Fruit fly (Drosophila melanogaster) whole organism, embryonic: ENCODE measurements around the gene sti.
A peak's percentile ranks its signal among the peaks of the same experiment; 100 is the strongest.

Experiments
- Asciz ChIP-seq: fragments of 200-800 bp; sonication (Bioruptor generic); optimal IDR thresholded peaks from 2 replicates; lab custom pipeline; 2017; ENCODE audit warnings: missing biosample characterization, mild to moderate bottlenecking, missing genetic modification characterization, missing genetic modification reagents
- Bgb ChIP-seq: fragments of 200-800 bp; sonication (Bioruptor generic); IDR thresholded peaks from 2 replicates; pipeline ENCODE4 v1.3.6; 2022; ENCODE audit warnings: missing biosample characterization, missing genetic modification characterization; ENCODE audit not compliant: partially characterized antibody
- CG10654 ChIP-seq: fragments of 200-800 bp; sonication (Bioruptor generic); optimal IDR thresholded peaks from 2 replicates; lab custom pipeline; 2016; ENCODE audit warnings: missing biosample characterization, missing genetic modification characterization
- CG12155 ChIP-seq: fragments of 200-800 bp; sonication (Bioruptor generic); optimal IDR thresholded peaks from 3 replicates; lab custom pipeline; 2016; ENCODE audit warnings: missing biosample characterization, missing genetic modification characterization
- CG13296 ChIP-seq: fragments of 200-800 bp; sonication (Bioruptor generic); optimal IDR thresholded peaks from 3 replicates; lab custom pipeline; 2018; ENCODE audit warnings: missing biosample characterization, mild to moderate bottlenecking, missing genetic modification characterization
- CG13424 ChIP-seq: fragments of 200-800 bp; sonication (Bioruptor generic); optimal IDR thresholded peaks from 2 replicates; lab custom pipeline; 2019; ENCODE audit warnings: missing biosample characterization, mild to moderate bottlenecking, missing genetic modification characterization, moderate library complexity
- CG13624 ChIP-seq: fragments of 200-800 bp; sonication (Bioruptor generic); optimal IDR thresholded peaks from 2 replicates; lab custom pipeline; 2016; ENCODE audit warnings: missing biosample characterization, missing genetic modification characterization
- CG15601 ChIP-seq: fragments of 200-800 bp; sonication (Bioruptor generic); optimal IDR thresholded peaks from 3 replicates; lab custom pipeline; 2019; ENCODE audit warnings: missing biosample characterization, mild to moderate bottlenecking, missing genetic modification characterization, moderate library complexity
- CG1603 ChIP-seq: fragments of 200-800 bp; sonication (Bioruptor generic); optimal IDR thresholded peaks from 2 replicates; lab custom pipeline; 2019; ENCODE audit warnings: missing biosample characterization, mild to moderate bottlenecking, missing genetic modification characterization, moderate library complexity
- CG2202 ChIP-seq: fragments of 200-800 bp; sonication (Bioruptor generic); optimal IDR thresholded peaks from 2 replicates; lab custom pipeline; 2018; ENCODE audit warnings: missing biosample characterization, mild to moderate bottlenecking, missing genetic modification characterization
- CG2712 ChIP-seq: fragments of 200-800 bp; optimal IDR thresholded peaks from 3 replicates; lab custom pipeline; 2019; ENCODE audit warnings: missing biosample characterization, mild to moderate bottlenecking, missing genetic modification characterization, moderate library complexity
- CG2889 ChIP-seq: fragments of 200-800 bp; sonication (Bioruptor generic); IDR thresholded peaks from 3 replicates; pipeline ENCODE4 v1.3.6; 2022; ENCODE audit warnings: missing biosample characterization, missing genetic modification characterization
- CG31441 ChIP-seq: fragments of 200-800 bp; sonication (Bioruptor generic); IDR thresholded peaks from 2 replicates; pipeline ENCODE4 v1.3.6; 2022; ENCODE audit warnings: missing biosample characterization, missing genetic modification characterization
- CG3995 ChIP-seq: fragments of 200-800 bp; sonication (Bioruptor generic); optimal IDR thresholded peaks from 3 replicates; lab custom pipeline; 2016; ENCODE audit warnings: missing biosample characterization, missing genetic modification characterization
- CG4424 ChIP-seq: fragments of 200-800 bp; sonication (Bioruptor generic); optimal IDR thresholded peaks from 3 replicates; lab custom pipeline; 2016; ENCODE audit warnings: missing biosample characterization, missing genetic modification characterization
- CG4854 ChIP-seq: fragments of 200-800 bp; sonication (Bioruptor generic); optimal IDR thresholded peaks from 2 replicates; lab custom pipeline; 2016; ENCODE audit warnings: missing biosample characterization, missing genetic modification characterization, inconsistent platforms
- CG6175 ChIP-seq: fragments of 200-800 bp; sonication (Bioruptor generic); IDR thresholded peaks from 3 replicates; pipeline ENCODE4 v1.3.6; 2022; ENCODE audit warnings: missing biosample characterization, missing genetic modification characterization
- CG6254 ChIP-seq: fragments of 200-800 bp; sonication (Bioruptor generic); optimal IDR thresholded peaks from 3 replicates; lab custom pipeline; 2017; ENCODE audit warnings: mild to moderate bottlenecking, missing biosample characterization, missing genetic modification reagents, missing genetic modification characterization
- CG6813 ChIP-seq: fragments of 200-800 bp; sonication (Bioruptor generic); optimal IDR thresholded peaks from 2 replicates; lab custom pipeline; 2017; ENCODE audit warnings: missing biosample characterization, missing genetic modification characterization, mild to moderate bottlenecking, moderate library complexity, missing genetic modification reagents
- CG7987 ChIP-seq: fragments of 200-800 bp; sonication (Bioruptor generic); optimal IDR thresholded peaks from 2 replicates; lab custom pipeline; 2018; ENCODE audit warnings: missing biosample characterization, mild to moderate bottlenecking, missing genetic modification characterization, moderate library complexity
- CG8290 ChIP-seq, 3 experiments: fragments of 200-800 bp; sonication (Bioruptor generic); optimal IDR thresholded peaks; 2 replicates each; lab custom pipeline; 2016 to 2019; ENCODE audit warnings: missing biosample characterization in 3 of 3, missing genetic modification characterization in 3 of 3, mild to moderate bottlenecking in 2 of 3, moderate library complexity in 1 of 3
- CG9727 ChIP-seq: fragments of 200-800 bp; sonication (Bioruptor generic); optimal IDR thresholded peaks from 3 replicates; lab custom pipeline; 2017; ENCODE audit warnings: missing biosample characterization, mild to moderate bottlenecking, missing genetic modification characterization
- CG9817 ChIP-seq: fragments of 200-800 bp; sonication (Bioruptor generic); optimal IDR thresholded peaks from 2 replicates; lab custom pipeline; 2018; ENCODE audit warnings: missing biosample characterization, mild to moderate bottlenecking, missing genetic modification characterization, moderate library complexity
- CTCF ChIP-seq: fragments of 200-800 bp; sonication (Bioruptor generic); optimal IDR thresholded peaks from 2 replicates; lab custom pipeline; 2017; ENCODE audit warnings: missing biosample characterization, mild to moderate bottlenecking, missing genetic modification characterization, moderate library complexity
- CrebB ChIP-seq: fragments of 200-800 bp; sonication (Bioruptor generic); optimal IDR thresholded peaks from 3 replicates; lab custom pipeline; 2018; ENCODE audit warnings: missing biosample characterization, mild to moderate bottlenecking, missing genetic modification characterization
- Dek ChIP-seq: fragments of 200-800 bp; sonication (Bioruptor generic); optimal IDR thresholded peaks from 3 replicates; lab custom pipeline; 2019; ENCODE audit warnings: missing biosample characterization, mild to moderate bottlenecking, missing genetic modification characterization, moderate library complexity
- E2f2 ChIP-seq: fragments of 200-800 bp; sonication (Bioruptor generic); IDR thresholded peaks from 2 replicates; pipeline ENCODE4 v1.3.6; 2022; ENCODE audit warnings: missing biosample characterization, missing genetic modification characterization
- Ets65A ChIP-seq: fragments of 200-800 bp; sonication (Bioruptor generic); peaks from one replicate; lab custom pipeline; 2016; ENCODE audit warnings: missing biosample characterization, missing genetic modification characterization
- Fer3 ChIP-seq: fragments of 200-800 bp; sonication (Bioruptor generic); optimal IDR thresholded peaks from 2 replicates; lab custom pipeline; 2018; ENCODE audit warnings: missing biosample characterization, mild to moderate bottlenecking, missing genetic modification characterization, moderate library complexity
- Hand ChIP-seq: fragments of 200-800 bp; sonication (Bioruptor generic); optimal IDR thresholded peaks from 2 replicates; lab custom pipeline; 2017; ENCODE audit warnings: mild to moderate bottlenecking, missing biosample characterization, missing genetic modification reagents, missing genetic modification characterization
- Kr ChIP-seq: fragments of 200-800 bp; sonication (Bioruptor generic); optimal IDR thresholded peaks from 2 replicates; lab custom pipeline; 2017; ENCODE audit warnings: missing biosample characterization, mild to moderate bottlenecking, missing genetic modification characterization
- Myb ChIP-seq: fragments of 200-800 bp; sonication (Bioruptor generic); optimal IDR thresholded peaks from 2 replicates; lab custom pipeline; 2016; ENCODE audit warnings: missing biosample characterization, missing genetic modification characterization
- NC2β ChIP-seq: fragments of 200-800 bp; sonication (Bioruptor generic); optimal IDR thresholded peaks from 2 replicates; lab custom pipeline; 2016; ENCODE audit warnings: missing biosample characterization, missing genetic modification characterization
- PHDP ChIP-seq: fragments of 200-800 bp; sonication (Bioruptor generic); optimal IDR thresholded peaks from 3 replicates; lab custom pipeline; 2018; ENCODE audit warnings: missing biosample characterization, mild to moderate bottlenecking, missing genetic modification characterization, moderate library complexity
- Taf1 ChIP-seq: fragments of 200-800 bp; sonication (Bioruptor generic); IDR thresholded peaks from 2 replicates; pipeline ENCODE4 v1.3.6; 2022; ENCODE audit warnings: missing biosample characterization, missing genetic modification characterization
- ab ChIP-seq: fragments of 200-800 bp; sonication (Bioruptor generic); optimal IDR thresholded peaks from 2 replicates; lab custom pipeline; 2016; ENCODE audit warnings: missing biosample characterization, missing genetic modification characterization
- bowl ChIP-seq: fragments of 200-800 bp; sonication (Bioruptor generic); IDR thresholded peaks from 2 replicates; pipeline ENCODE4 v1.3.6; 2022; ENCODE audit warnings: missing biosample characterization, missing genetic modification characterization
- chif ChIP-seq, 2 experiments: fragments of 200-800 bp; sonication (Bioruptor generic); optimal IDR thresholded peaks; 3 replicates each; lab custom pipeline; 2016; ENCODE audit warnings: missing biosample characterization in 2 of 2, missing genetic modification characterization in 2 of 2
- gcm ChIP-seq: fragments of 200-800 bp; sonication (Bioruptor generic); optimal IDR thresholded peaks from 2 replicates; lab custom pipeline; 2019; ENCODE audit warnings: missing biosample characterization, mild to moderate bottlenecking, missing genetic modification characterization, moderate library complexity
- hkb ChIP-seq, 2 experiments: fragments of 200-800 bp in 1 of 2; fragments of >200 bp in 1 of 2; sonication (Bioruptor generic) in 1 of 2; IDR thresholded peaks in 1 of 2; optimal IDR thresholded peaks in 1 of 2; 2 replicates each; pipeline versions ENCODE4 v1.3.6 to Lab custom; 2017 to 2022; ENCODE audit warnings: missing biosample characterization in 1 of 2, missing genetic modification characterization in 1 of 2
- kay ChIP-seq: fragments of 200-800 bp; sonication (Bioruptor generic); optimal IDR thresholded peaks from 2 replicates; lab custom pipeline; 2016; ENCODE audit warnings: missing biosample characterization, missing genetic modification characterization
- ken ChIP-seq: fragments of 200-800 bp; sonication (Bioruptor generic); IDR thresholded peaks from 3 replicates; pipeline ENCODE4 v1.3.6; 2022; ENCODE audit warnings: missing biosample characterization, missing genetic modification characterization
- lbe ChIP-seq: fragments of 200-800 bp; sonication (Bioruptor generic); optimal IDR thresholded peaks from 2 replicates; lab custom pipeline; 2016; ENCODE audit warnings: missing biosample characterization, mild to moderate bottlenecking, missing genetic modification characterization
- phol ChIP-seq: fragments of 200-800 bp; sonication (Bioruptor generic); optimal IDR thresholded peaks from 3 replicates; lab custom pipeline; 2018; ENCODE audit warnings: missing biosample characterization, mild to moderate bottlenecking, missing genetic modification characterization, moderate library complexity
- salm ChIP-seq: fragments of 200-800 bp; sonication (Bioruptor generic); optimal IDR thresholded peaks from 2 replicates; lab custom pipeline; 2018; ENCODE audit warnings: missing biosample characterization, mild to moderate bottlenecking, missing genetic modification characterization
- slbo ChIP-seq: fragments of 200-800 bp; sonication (Bioruptor generic); IDR thresholded peaks from 2 replicates; pipeline ENCODE4 v1.3.6; 2022; ENCODE audit warnings: missing biosample characterization, missing genetic modification characterization
- tll ChIP-seq, 2 experiments: fragments of 200-800 bp in 1 of 2; fragments of >200 bp in 1 of 2; sonication (Bioruptor generic) in 1 of 2; optimal IDR thresholded peaks; 2 replicates each; lab custom pipeline; 2017 to 2019; ENCODE audit warnings: missing biosample characterization in 2 of 2, missing genetic modification characterization in 2 of 2, mild to moderate bottlenecking in 1 of 2, moderate library complexity in 1 of 2
- zen ChIP-seq: fragments of 200-800 bp; sonication (Bioruptor generic); optimal IDR thresholded peaks from 3 replicates; lab custom pipeline; 2018; ENCODE audit warnings: missing biosample characterization, mild to moderate bottlenecking, missing genetic modification characterization, moderate library complexity
- zf30C ChIP-seq: fragments of 200-800 bp; sonication (Bioruptor generic); optimal IDR thresholded peaks from 3 replicates; lab custom pipeline; 2018; ENCODE audit warnings: missing biosample characterization, mild to moderate bottlenecking, missing genetic modification characterization
- zfh2 ChIP-seq: fragments of 200-800 bp; sonication (Bioruptor generic); optimal IDR thresholded peaks from 2 replicates; lab custom pipeline; 2016; ENCODE audit warnings: missing biosample characterization, missing genetic modification characterization

The sti gene

dm6 chr3L:12501249-12501648 is 13.4 kb downstream of the sti start, which contains the start of the genes CG10638 and CG10681:
Gene CG10638, minus strand, starts transcription at chr3L:12501311.
Gene CG10681, plus strand, starts transcription at chr3L:12501513.
- TF ChIP-seq CTCF (GFP tag; lab: Kevin White, UChicago) (peak; percentile 2), CG12155 (peak; percentile 70), CG6254 (peak; percentile 20), Taf1 (GFP tag; lab: Robert Waterston, UW) (no peak), lbe (GFP tag; lab: Kevin White, UChicago) (peak; percentile 85), CG9727 (peak; percentile 26), phol (peak; percentile 61), salm (tag; lab: Kevin White, UChicago) (no peak), bowl (GFP tag; lab: Robert Waterston, UW) (no peak), CG31441 (GFP tag; lab: Robert Waterston, UW) (peak; percentile 50), CG8290 (GFP tag; optimal IDR thresholded peaks at IDR 0.05; lab: Kevin White, UChicago) (peak; percentile 71), CG8290 (tag; optimal IDR thresholded peaks at IDR 0.05; lab: Kevin White, UChicago) (no peak), CG7987 (GFP tag; lab: Kevin White, UChicago) (no peak), ken (GFP tag; lab: Robert Waterston, UW) (no peak; the same call in 2 of the 3 replicates), PHDP (tag; lab: Kevin White, UChicago) (peak; percentile 65), Fer3 (tag; lab: Kevin White, UChicago) (peak; percentile 25), CG13296 (GFP tag; lab: Kevin White, UChicago) (peak; percentile 54), CG2712 (tag; lab: Kevin White, UChicago) (peak; percentile 54), Kr (GFP tag; lab: Kevin White, UChicago) (no peak), CG4854 (GFP tag; lab: Kevin White, UChicago) (peak; percentile 10), Dek (peak; percentile 20), CG13624 (GFP tag; lab: Kevin White, UChicago) (peak; percentile 16), zf30C (GFP tag; lab: Kevin White, UChicago) (no peak), Bgb (GFP tag; lab: Robert Waterston, UW) (no peak), chif (GFP tag; optimal IDR thresholded peaks at IDR 0.05; lab: Kevin White, UChicago) (peak in 1 of 2 experiments; percentile 19), Hand (no peak), ab (GFP tag; lab: Kevin White, UChicago) (no peak), CG13424 (peak; percentile 42), hkb (optimal IDR thresholded peaks at IDR 0.05; lab: Kevin White, UChicago) (no peak), hkb (GFP tag; IDR thresholded peaks at IDR 0.05; lab: Robert Waterston, UW) (peak; percentile 44; the same call in 1 of the 2 replicates), CG10654 (GFP tag; lab: Kevin White, UChicago) (peak; percentile 57), CG2889 (GFP tag; lab: Robert Waterston, UW) (no peak), CG3995 (GFP tag; lab: Kevin White, UChicago) (peak; percentile 4), CG6813 (GFP tag; lab: Kevin White, UChicago) (no peak), Ets65A (GFP tag; lab: Kevin White, UChicago) (peak; percentile 79), zfh2 (GFP tag; lab: Kevin White, UChicago) (peak; percentile 11), E2f2 (GFP tag; lab: Robert Waterston, UW) (peak; percentile 51; the same call in 1 of the 2 replicates), CG6175 (GFP tag; lab: Robert Waterston, UW) (no peak), Myb (GFP tag; lab: Kevin White, UChicago) (peak; percentile 32), kay (GFP tag; lab: Kevin White, UChicago) (peak; percentile 48), gcm (GFP tag; lab: Kevin White, UChicago) (peak; percentile 59), zen (tag; lab: Kevin White, UChicago) (peak; percentile 8), tll (GFP tag; optimal IDR thresholded peaks at IDR 0.05; lab: Kevin White, UChicago) (no peak), CG1603 (tag; lab: Kevin White, UChicago) (peak; percentile 43), CG2202 (peak; percentile 26), NC2β (peak; percentile 28), CG9817 (tag; lab: Kevin White, UChicago) (no peak), CrebB (tag; lab: Kevin White, UChicago) (peak; percentile 1), CG4424 (GFP tag; lab: Kevin White, UChicago) (peak; percentile 62), CG15601 (tag; lab: Kevin White, UChicago) (peak; percentile 31), Asciz (GFP tag; lab: Kevin White, UChicago) (peak; percentile 24), slbo (GFP tag; lab: Robert Waterston, UW) (peak; percentile 24; the same call in 1 of the 2 replicates)
